Worm (Caenorhabditis elegans) whole organism, L2 larva: ENCODE results near the gene amph-1.
A peak's percentile ranks its signal among the peaks of the same experiment; 100 is the strongest.

ENCODE experiments used
- C34F6.9 ChIP-seq: fragments of 150-350 bp; optimal IDR thresholded peaks from 2 replicates; lab custom pipeline; 2014; ENCODE audit warnings: missing biosample characterization, missing genetic modification characterization
- F13H6.1 ChIP-seq: sonication (generic microtip); optimal IDR thresholded peaks from 2 replicates; lab custom pipeline; 2016; ENCODE audit warnings: missing genetic modification characterization, missing compliant biosample characterization
- ZK546.5 ChIP-seq: sonication (generic microtip); optimal IDR thresholded peaks from 2 replicates; lab custom pipeline; 2017; ENCODE audit warnings: missing biosample characterization, missing genetic modification characterization
- alr-1 ChIP-seq: fragments of 150-350 bp; optimal IDR thresholded peaks from 2 replicates; lab custom pipeline; 2014; ENCODE audit warnings: missing biosample characterization, missing genetic modification characterization
- aly-2 ChIP-seq: fragments of 150-350 bp; optimal IDR thresholded peaks from 2 replicates; lab custom pipeline; 2014; ENCODE audit warnings: missing biosample characterization, missing genetic modification characterization
- ceh-16 ChIP-seq: fragments of 150-350 bp; optimal IDR thresholded peaks from 2 replicates; lab custom pipeline; 2014; ENCODE audit warnings: missing biosample characterization, missing genetic modification characterization
- crh-2 ChIP-seq: sonication (generic microtip); optimal IDR thresholded peaks from 2 replicates; lab custom pipeline; 2017; ENCODE audit warnings: missing biosample characterization, missing genetic modification characterization
- egl-27 ChIP-seq: sonication (generic microtip); optimal IDR thresholded peaks from 3 replicates; lab custom pipeline; 2017; ENCODE audit warnings: missing biosample characterization, missing genetic modification reagents, missing genetic modification characterization
- elt-1 ChIP-seq: fragments of 150-350 bp; optimal IDR thresholded peaks from 2 replicates; lab custom pipeline; 2014; ENCODE audit warnings: missing biosample characterization, missing genetic modification characterization
- elt-3 ChIP-seq: sonication (generic microtip); optimal IDR thresholded peaks from 2 replicates; lab custom pipeline; 2017; ENCODE audit warnings: missing biosample characterization, missing genetic modification characterization
- fos-1 ChIP-seq: fragments of 150-350 bp; optimal IDR thresholded peaks from 2 replicates; lab custom pipeline; 2014; ENCODE audit warnings: missing biosample characterization, missing genetic modification characterization
- gmeb-1 ChIP-seq: fragments of 150-350 bp; optimal IDR thresholded peaks from 2 replicates; lab custom pipeline; 2014; ENCODE audit warnings: missing biosample characterization, missing genetic modification characterization
- lin-13 ChIP-seq: fragments of 150-350 bp; optimal IDR thresholded peaks from 2 replicates; lab custom pipeline; 2014; ENCODE audit warnings: missing biosample characterization, missing genetic modification reagents, missing genetic modification characterization
- lin-39 ChIP-seq: fragments of 150-350 bp; optimal IDR thresholded peaks from 2 replicates; lab custom pipeline; 2014; ENCODE audit warnings: missing biosample characterization, missing genetic modification reagents, missing genetic modification characterization
- lsy-2 ChIP-seq, 2 experiments: fragments of 150-350 bp in 1 of 2; sonication (generic microtip) in 1 of 2; optimal IDR thresholded peaks; 2 replicates each; lab custom pipeline; 2014 to 2017; ENCODE audit warnings: missing biosample characterization in 2 of 2, missing genetic modification characterization in 2 of 2
- mab-5 ChIP-seq: fragments of 150-350 bp; optimal IDR thresholded peaks from 2 replicates; lab custom pipeline; 2014; ENCODE audit warnings: missing biosample characterization, missing genetic modification characterization
- mdl-1 ChIP-seq, 2 experiments: fragments of 150-350 bp in 1 of 2; sonication (generic microtip) in 1 of 2; optimal IDR thresholded peaks; 2 replicates each; lab custom pipeline; 2017; ENCODE audit warnings: missing biosample characterization in 2 of 2, missing genetic modification characterization in 2 of 2
- nhr-10 ChIP-seq: sonication (generic microtip); optimal IDR thresholded peaks from 2 replicates; lab custom pipeline; 2017; ENCODE audit warnings: missing biosample characterization, missing genetic modification characterization
- nhr-12 ChIP-seq: fragments of 150-350 bp; optimal IDR thresholded peaks from 2 replicates; lab custom pipeline; 2014; ENCODE audit warnings: missing biosample characterization, missing genetic modification characterization
- nhr-129 ChIP-seq: fragments of 150-350 bp; optimal IDR thresholded peaks from 2 replicates; lab custom pipeline; 2014; ENCODE audit warnings: missing biosample characterization, missing genetic modification characterization
- nhr-23 ChIP-seq: fragments of 150-350 bp; optimal IDR thresholded peaks from 2 replicates; lab custom pipeline; 2014; ENCODE audit warnings: missing biosample characterization, missing genetic modification reagents, missing genetic modification characterization
- nhr-237 ChIP-seq: fragments of 150-350 bp; optimal IDR thresholded peaks from 2 replicates; lab custom pipeline; 2014; ENCODE audit warnings: missing biosample characterization, missing genetic modification characterization
- nhr-25 ChIP-seq: fragments of 150-350 bp; sonication (generic microtip); optimal IDR thresholded peaks from 3 replicates; lab custom pipeline; 2014; ENCODE audit warnings: missing biosample characterization, missing genetic modification characterization
- nhr-6 ChIP-seq: fragments of 150-350 bp; optimal IDR thresholded peaks from 2 replicates; lab custom pipeline; 2014; ENCODE audit warnings: missing biosample characterization, missing genetic modification characterization
- nhr-77 ChIP-seq: fragments of 150-350 bp; optimal IDR thresholded peaks from 2 replicates; lab custom pipeline; 2014; ENCODE audit warnings: missing biosample characterization, missing genetic modification characterization
- peb-1 ChIP-seq: fragments of 150-350 bp; optimal IDR thresholded peaks from 2 replicates; lab custom pipeline; 2014; ENCODE audit warnings: missing biosample characterization, missing genetic modification characterization
- sem-4 ChIP-seq: fragments of 150-350 bp; optimal IDR thresholded peaks from 2 replicates; lab custom pipeline; 2014; ENCODE audit warnings: missing biosample characterization, missing genetic modification reagents, missing genetic modification characterization
- skn-1 ChIP-seq: sonication (generic microtip); optimal IDR thresholded peaks from 2 replicates; lab custom pipeline; 2017; ENCODE audit warnings: missing biosample characterization, missing genetic modification characterization
- sma-3 ChIP-seq: sonication (generic microtip); optimal IDR thresholded peaks from 2 replicates; lab custom pipeline; 2016; ENCODE audit warnings: missing genetic modification reagents, missing genetic modification characterization, missing compliant biosample characterization
- sma-9 ChIP-seq, 2 experiments: fragments of 150-350 bp in 1 of 2; sonication (generic microtip) in 1 of 2; optimal IDR thresholded peaks; 2 replicates each; lab custom pipeline; 2014 to 2016; ENCODE audit warnings: missing genetic modification characterization in 2 of 2, mild to moderate bottlenecking in 1 of 2, missing biosample characterization in 1 of 2, missing compliant biosample characterization in 1 of 2, missing genetic modification reagents in 1 of 2, moderate library complexity in 1 of 2
- snpc-4 ChIP-seq: fragments of 150-350 bp; optimal IDR thresholded peaks from 2 replicates; lab custom pipeline; 2014; ENCODE audit warnings: missing biosample characterization, missing genetic modification characterization
- unc-39 ChIP-seq: fragments of 150-350 bp; optimal IDR thresholded peaks from 2 replicates; lab custom pipeline; 2014; ENCODE audit warnings: missing biosample characterization, missing genetic modification characterization
- unc-55 ChIP-seq: fragments of 150-350 bp; sonication (generic microtip); optimal IDR thresholded peaks from 3 replicates; lab custom pipeline; 2014; ENCODE audit warnings: missing biosample characterization, missing genetic modification reagents, missing genetic modification characterization
- zag-1 ChIP-seq: fragments of 150-350 bp; optimal IDR thresholded peaks from 2 replicates; lab custom pipeline; 2014; ENCODE audit warnings: missing biosample characterization, missing genetic modification characterization
- ztf-1 ChIP-seq: fragments of 200-800 bp; sonication (Bioruptor generic); conservative IDR thresholded peaks from 2 replicates; pipeline ENCODE4 v1.3.6; 2022; ENCODE audit warnings: missing genetic modification characterization, missing compliant biosample characterization
- ztf-4 ChIP-seq: fragments of 150-350 bp; optimal IDR thresholded peaks from 2 replicates; lab custom pipeline; 2014; ENCODE audit warnings: missing biosample characterization, missing genetic modification characterization

amph-1 gene

DNA sequence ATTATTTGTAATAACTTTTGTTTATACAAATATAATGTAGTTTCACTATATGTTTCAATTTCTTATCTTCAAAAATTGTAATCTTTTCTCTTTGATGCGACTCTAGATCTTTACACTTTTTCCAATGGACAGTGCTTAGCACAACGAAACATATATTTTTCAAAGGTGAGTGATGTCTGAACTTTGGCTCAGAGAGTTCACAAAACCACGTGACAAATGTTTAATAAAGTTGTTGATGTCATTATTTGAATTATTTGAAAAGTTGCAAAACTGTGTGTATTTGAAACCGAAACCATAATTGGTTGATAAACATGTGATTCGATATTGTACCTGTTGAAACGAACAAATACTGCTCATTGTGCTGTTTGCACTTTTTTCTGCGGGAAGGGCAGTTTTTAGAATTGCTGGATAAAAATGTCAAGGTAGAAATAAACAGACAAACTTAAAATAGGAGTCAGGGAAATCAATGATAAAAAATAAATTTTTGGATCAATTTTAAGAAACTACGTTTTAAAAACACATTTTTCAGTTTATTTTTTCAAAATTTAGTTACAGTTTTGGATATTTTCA lies 20.5 kb upstream of the amph-1 start:
- TF ChIP-seq peb-1 (tag; lab: Kevin White, UChicago), result no peak
- TF ChIP-seq zag-1 (tag; lab: Kevin White, UChicago), result no peak
- no peak for TF ChIP-seq elt-3
- peak; percentile 77 for TF ChIP-seq sma-9 (GFP tag; optimal IDR thresholded peaks at IDR 0.05; lab: Kevin White, UChicago)
- TF ChIP-seq sma-9 (tag; optimal IDR thresholded peaks at IDR 0.05; lab: Kevin White, UChicago), result no peak
- no peak for TF ChIP-seq nhr-77 (tag; lab: Kevin White, UChicago)
- TF ChIP-seq nhr-129, result peak; percentile 3
- peak in 1 of 2 experiments; percentile 39 for TF ChIP-seq lsy-2 (tag; optimal IDR thresholded peaks at IDR 0.05; lab: Kevin White, UChicago)
- TF ChIP-seq nhr-23 (tag; lab: Kevin White, UChicago), result no peak
- peak; percentile 59 for TF ChIP-seq F13H6.1 (tag; lab: Kevin White, UChicago)
- peak; percentile 44 for TF ChIP-seq crh-2 (tag; lab: Kevin White, UChicago)
- TF ChIP-seq nhr-25 (tag; lab: Kevin White, UChicago), result no peak
- TF ChIP-seq egl-27 (tag; lab: Kevin White, UChicago), result no peak
- TF ChIP-seq ztf-4 (tag; lab: Kevin White, UChicago), result peak; percentile 38
- no peak for TF ChIP-seq C34F6.9
- no peak for TF ChIP-seq elt-1 (tag; lab: Kevin White, UChicago)
- TF ChIP-seq sem-4 (tag; lab: Kevin White, UChicago), result no peak
- TF ChIP-seq unc-55 (GFP tag; lab: Kevin White, UChicago), result no peak
- no peak for TF ChIP-seq nhr-237 (tag; lab: Kevin White, UChicago)
- no peak for TF ChIP-seq mdl-1 (tag; optimal IDR thresholded peaks at IDR 0.05; lab: Kevin White, UChicago)
- TF ChIP-seq fos-1 (tag; lab: Kevin White, UChicago), result no peak
- TF ChIP-seq lin-39 (tag; lab: Kevin White, UChicago), result no peak
- no peak for TF ChIP-seq ztf-1 (GFP tag; lab: Robert Waterston, UW)
- no peak for TF ChIP-seq unc-39
- no peak for TF ChIP-seq ceh-16 (tag; lab: Kevin White, UChicago)
- no peak for TF ChIP-seq nhr-12 (tag; lab: Kevin White, UChicago)

- peak; percentile 22 for TF ChIP-seq F13H6.1 (tag; lab: Kevin White, UChicago)
- TF ChIP-seq sem-4 (tag; lab: Kevin White, UChicago), result no peak
- peak; percentile 90 for TF ChIP-seq sma-9 (GFP tag; optimal IDR thresholded peaks at IDR 0.05; lab: Kevin White, UChicago)
- TF ChIP-seq sma-9 (tag; optimal IDR thresholded peaks at IDR 0.05; lab: Kevin White, UChicago), result no peak
- TF ChIP-seq mdl-1 (tag; optimal IDR thresholded peaks at IDR 0.05; lab: Kevin White, UChicago), result no peak
Measured at ce11 chrIV:9667084-9667483, 19.4 kb upstream of the amph-1 start.

- TF ChIP-seq egl-27 (tag; lab: Kevin White, UChicago), result no peak
- no peak for TF ChIP-seq aly-2
- TF ChIP-seq fos-1 (tag; lab: Kevin White, UChicago), result no peak
- no peak for TF ChIP-seq nhr-6 (tag; lab: Kevin White, UChicago)
- no peak for TF ChIP-seq nhr-77 (tag; lab: Kevin White, UChicago)
- TF ChIP-seq sma-3, result no peak
- TF ChIP-seq nhr-23 (tag; lab: Kevin White, UChicago), result no peak
- no peak for TF ChIP-seq ceh-16 (tag; lab: Kevin White, UChicago)
Measured at ce11 chrIV:9659999-9660398, 12.3 kb upstream of the amph-1 start.

ce11 chrIV:9657753-9658152 lies 10.1 kb upstream of the amph-1 start, which contains the start of gene acc-1:
Gene acc-1, plus strand, starts transcription at chrIV:9658053.
- no peak for TF ChIP-seq ZK546.5
- no peak for TF ChIP-seq nhr-10 (tag; lab: Kevin White, UChicago)
- no peak for TF ChIP-seq sem-4 (tag; lab: Kevin White, UChicago)
- no peak for TF ChIP-seq mdl-1 (tag; optimal IDR thresholded peaks at IDR 0.05; lab: Kevin White, UChicago)
- no peak for TF ChIP-seq ceh-16 (tag; lab: Kevin White, UChicago)
- no peak for TF ChIP-seq lin-13 (GFP tag; lab: Kevin White, UChicago)
- no peak for TF ChIP-seq snpc-4 (tag; lab: Kevin White, UChicago)
- TF ChIP-seq nhr-77 (tag; lab: Kevin White, UChicago), result no peak
- TF ChIP-seq nhr-6 (tag; lab: Kevin White, UChicago), result no peak

DNA sequence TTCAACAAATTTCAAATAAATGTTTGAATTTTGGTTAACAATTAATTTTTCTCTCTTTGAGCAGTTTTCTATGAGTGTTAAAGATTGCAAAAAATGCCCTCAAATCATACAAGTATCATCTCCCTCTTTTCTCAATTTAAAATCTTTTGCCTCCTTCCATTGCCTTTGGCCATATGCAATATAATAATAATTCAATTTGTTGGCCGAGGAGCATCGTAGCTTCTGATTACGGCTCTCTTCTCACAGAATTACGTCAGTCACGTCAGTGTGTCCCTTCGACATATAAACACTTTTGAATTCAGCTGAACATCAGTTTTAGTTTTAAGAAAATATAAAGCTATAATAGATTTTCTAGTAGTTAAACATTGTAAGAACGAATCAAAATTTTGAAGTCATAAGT lies 7.9 kb upstream of the amph-1 start:
- TF ChIP-seq mab-5 (tag; lab: Kevin White, UChicago) (no peak), fos-1 (tag; lab: Kevin White, UChicago) (no peak), lsy-2 (tag; optimal IDR thresholded peaks at IDR 0.05; lab: Kevin White, UChicago) (no peak), nhr-25 (tag; lab: Kevin White, UChicago) (no peak), nhr-129 (no peak), unc-55 (GFP tag; lab: Kevin White, UChicago) (no peak), nhr-23 (tag; lab: Kevin White, UChicago) (no peak), nhr-237 (tag; lab: Kevin White, UChicago) (no peak), skn-1 (tag; lab: Kevin White, UChicago) (no peak), alr-1 (no peak), F13H6.1 (tag; lab: Kevin White, UChicago) (no peak), snpc-4 (tag; lab: Kevin White, UChicago) (no peak), nhr-12 (tag; lab: Kevin White, UChicago) (no peak), nhr-10 (tag; lab: Kevin White, UChicago) (no peak), elt-3 (no peak), gmeb-1 (tag; lab: Kevin White, UChicago) (no peak)
